Worm (Caenorhabditis elegans) whole organism, late embryonic: Measurements from ENCODE around the gene F17C11.11.

Source experiments
- F13H6.1 ChIP-seq: sonication (generic microtip); optimal IDR thresholded peaks from 2 replicates; lab custom pipeline; 2016; ENCODE audit warnings: missing genetic modification characterization, missing compliant biosample characterization
- K02D7.2 ChIP-seq: sonication (generic microtip); optimal IDR thresholded peaks from 2 replicates; lab custom pipeline; 2017; ENCODE audit warnings: mild to moderate bottlenecking, missing genetic modification characterization, missing compliant biosample characterization
- K09A11.1 ChIP-seq: sonication (generic microtip); optimal IDR thresholded peaks from 2 replicates; lab custom pipeline; 2017; ENCODE audit warnings: antibody characterized with exemption, mild to moderate bottlenecking, missing genetic modification characterization, missing compliant biosample characterization; ENCODE audit not compliant: insufficient read depth
- ahr-1 ChIP-seq: sonication (generic microtip); optimal IDR thresholded peaks from 2 replicates; lab custom pipeline; 2016; ENCODE audit warnings: missing genetic modification characterization, missing compliant biosample characterization
- ceh-14 ChIP-seq: sonication (generic microtip); optimal IDR thresholded peaks from 2 replicates; lab custom pipeline; 2016; ENCODE audit warnings: missing genotype, missing genetic modification characterization, missing compliant biosample characterization
- ceh-2 ChIP-seq: sonication (generic microtip); optimal IDR thresholded peaks from 2 replicates; lab custom pipeline; 2016; ENCODE audit warnings: missing genotype, missing genetic modification characterization, missing compliant biosample characterization
- ceh-30 ChIP-seq: fragments of 150-350 bp; optimal IDR thresholded peaks from 2 replicates; lab custom pipeline; 2014; ENCODE audit warnings: missing biosample characterization, missing genetic modification characterization
- ceh-31 ChIP-seq: sonication (generic microtip); optimal IDR thresholded peaks from 2 replicates; lab custom pipeline; 2016; ENCODE audit warnings: missing genetic modification characterization, missing compliant biosample characterization
- ceh-34 ChIP-seq: sonication (generic microtip); optimal IDR thresholded peaks from 2 replicates; lab custom pipeline; 2016; ENCODE audit warnings: mild to moderate bottlenecking, missing genetic modification characterization, missing compliant biosample characterization
- ceh-45 ChIP-seq: fragments of 200-800 bp; sonication (Bioruptor generic); IDR thresholded peaks from 2 replicates; pipeline ENCODE4 v1.3.6; 2022; ENCODE audit warnings: missing genetic modification reagents, missing genetic modification characterization, missing compliant biosample characterization
- ceh-48 ChIP-seq: sonication (generic microtip); optimal IDR thresholded peaks from 2 replicates; lab custom pipeline; 2016; ENCODE audit warnings: missing genetic modification characterization, inconsistent platforms, missing compliant biosample characterization
- ceh-6 ChIP-seq: fragments of 200-800 bp; sonication (Bioruptor generic); optimal IDR thresholded peaks from 2 replicates; lab custom pipeline; 2018; ENCODE audit warnings: mild to moderate bottlenecking, missing genetic modification characterization, missing compliant biosample characterization
- che-1 ChIP-seq: sonication (generic microtip); optimal IDR thresholded peaks from 2 replicates; lab custom pipeline; 2016; ENCODE audit warnings: mild to moderate bottlenecking, missing genetic modification characterization, missing compliant biosample characterization
- dve-1 ChIP-seq: sonication (generic microtip); optimal IDR thresholded peaks from 2 replicates; lab custom pipeline; 2017; ENCODE audit warnings: antibody characterized with exemption, mild to moderate bottlenecking, missing genetic modification characterization, missing compliant biosample characterization
- elt-2 ChIP-seq: sonication (generic microtip); optimal IDR thresholded peaks from 2 replicates; lab custom pipeline; 2016; ENCODE audit warnings: missing genetic modification reagents, missing genetic modification characterization, missing compliant biosample characterization
- elt-4 ChIP-seq: sonication (generic microtip); optimal IDR thresholded peaks from 2 replicates; lab custom pipeline; 2016; ENCODE audit warnings: missing genetic modification characterization, missing compliant biosample characterization
- eyg-1 ChIP-seq: sonication (generic microtip); optimal IDR thresholded peaks from 2 replicates; lab custom pipeline; 2016; ENCODE audit warnings: missing genotype, missing genetic modification characterization, missing compliant biosample characterization
- fkh-6 ChIP-seq: sonication (generic microtip); optimal IDR thresholded peaks from 2 replicates; lab custom pipeline; 2016; ENCODE audit warnings: missing genetic modification characterization, missing compliant biosample characterization
- gmeb-2 ChIP-seq: sonication (generic microtip); optimal IDR thresholded peaks from 2 replicates; lab custom pipeline; 2016; ENCODE audit warnings: missing genetic modification characterization, inconsistent platforms, missing compliant biosample characterization
- hlh-15 ChIP-seq: sonication (generic microtip); optimal IDR thresholded peaks from 2 replicates; lab custom pipeline; 2016; ENCODE audit warnings: missing genetic modification characterization, missing compliant biosample characterization
- hlh-6 ChIP-seq: sonication (generic microtip); optimal IDR thresholded peaks from 2 replicates; lab custom pipeline; 2016; ENCODE audit warnings: missing genotype, missing genetic modification characterization, missing compliant biosample characterization
- lin-11 ChIP-seq: fragments of 200-800 bp; sonication (Bioruptor generic); optimal IDR thresholded peaks from 2 replicates; lab custom pipeline; 2018; ENCODE audit warnings: mild to moderate bottlenecking, missing genetic modification characterization, missing compliant biosample characterization
- madf-2 ChIP-seq: sonication (generic microtip); optimal IDR thresholded peaks from 2 replicates; lab custom pipeline; 2017; ENCODE audit warnings: missing genetic modification characterization, missing compliant biosample characterization
- mec-3 ChIP-seq: sonication (generic microtip); optimal IDR thresholded peaks from 2 replicates; lab custom pipeline; 2016; ENCODE audit warnings: borderline replicate concordance, missing genetic modification characterization, missing compliant biosample characterization
- nfya-1 ChIP-seq: sonication (generic microtip); optimal IDR thresholded peaks from 2 replicates; lab custom pipeline; 2017; ENCODE audit warnings: missing genetic modification characterization, mild to moderate bottlenecking, missing compliant biosample characterization, antibody characterized with exemption, moderate library complexity
- pax-1 ChIP-seq: fragments of 150-350 bp; optimal IDR thresholded peaks from 2 replicates; lab custom pipeline; 2014; ENCODE audit warnings: missing biosample characterization, missing genetic modification characterization
- ref-2 ChIP-seq: sonication (generic microtip); optimal IDR thresholded peaks from 2 replicates; lab custom pipeline; 2016; ENCODE audit warnings: missing genetic modification characterization, missing compliant biosample characterization
- sox-4 ChIP-seq: sonication (generic microtip); optimal IDR thresholded peaks from 2 replicates; lab custom pipeline; 2017; ENCODE audit warnings: mild to moderate bottlenecking, missing genetic modification characterization, inconsistent platforms, missing compliant biosample characterization
- syd-9 ChIP-seq: sonication (generic microtip); optimal IDR thresholded peaks from 2 replicates; lab custom pipeline; 2016; ENCODE audit warnings: mild to moderate bottlenecking, missing genetic modification characterization, moderate library complexity, missing compliant biosample characterization
- tbx-2 ChIP-seq: sonication (generic microtip); optimal IDR thresholded peaks from 2 replicates; lab custom pipeline; 2016; ENCODE audit warnings: missing genetic modification characterization, missing compliant biosample characterization
- tbx-7 ChIP-seq: sonication (generic microtip); optimal IDR thresholded peaks from 2 replicates; lab custom pipeline; 2016; ENCODE audit warnings: missing genotype, missing genetic modification characterization, missing compliant biosample characterization
- ttx-3 ChIP-seq: sonication (generic microtip); optimal IDR thresholded peaks from 2 replicates; lab custom pipeline; 2016; ENCODE audit warnings: missing genetic modification reagents, missing genetic modification characterization, missing compliant biosample characterization
- unc-42 ChIP-seq: sonication (generic microtip); optimal IDR thresholded peaks from 2 replicates; lab custom pipeline; 2016; ENCODE audit warnings: missing genotype, missing genetic modification characterization, missing compliant biosample characterization
- unc-86 ChIP-seq: sonication (generic microtip); optimal IDR thresholded peaks from 2 replicates; lab custom pipeline; 2016; ENCODE audit warnings: missing genetic modification characterization, missing compliant biosample characterization
- ztf-16 ChIP-seq: sonication (generic microtip); optimal IDR thresholded peaks from 2 replicates; lab custom pipeline; 2017; ENCODE audit warnings: missing genetic modification characterization, missing compliant biosample characterization

F17C11.11 gene

ce11 chrV:10925658-10926057 is 13.0 kb downstream of the F17C11.11 start:
- TF ChIP-seq dve-1 (tag; lab: Kevin White, UChicago), result no peak
- no peak for TF ChIP-seq unc-42 (tag; lab: Kevin White, UChicago)
- no peak for TF ChIP-seq eyg-1 (tag; lab: Kevin White, UChicago)
- TF ChIP-seq che-1, result no peak
- TF ChIP-seq ceh-45 (GFP tag; lab: Robert Waterston, UW), result no peak

ce11 chrV:10924731-10925130 is 13.9 kb downstream of the F17C11.11 start, which contains the start of gene F58B4.6:
Gene F58B4.6, plus strand, starts transcription at chrV:10925031.
- TF ChIP-seq elt-2 (tag; lab: Kevin White, UChicago) (no peak), ttx-3 (no peak), tbx-7 (no peak), fkh-6 (tag; lab: Kevin White, UChicago) (no peak), tbx-2 (no peak), K09A11.1 (tag; lab: Kevin White, UChicago) (no peak), unc-42 (tag; lab: Kevin White, UChicago) (no peak), ceh-31 (no peak), ceh-14 (tag; lab: Kevin White, UChicago) (no peak), hlh-6 (no peak), ceh-45 (GFP tag; lab: Robert Waterston, UW) (no peak), F13H6.1 (tag; lab: Kevin White, UChicago) (no peak), unc-86 (no peak)

ce11 chrV:10923229-10923628 is 15.4 kb downstream of the F17C11.11 start, which contains the start of gene F58B4.7:
Gene F58B4.7, minus strand, starts transcription at chrV:10923329.
- no peak for TF ChIP-seq syd-9 (tag; lab: Kevin White, UChicago)
- TF ChIP-seq che-1, result no peak
- no peak for TF ChIP-seq sox-4 (tag; lab: Kevin White, UChicago)
- TF ChIP-seq ceh-31, result no peak
- TF ChIP-seq madf-2 (tag; lab: Kevin White, UChicago), result no peak
- no peak for TF ChIP-seq ceh-6 (GFP tag; lab: Kevin White, UChicago)
- no peak for TF ChIP-seq nfya-1 (tag; lab: Kevin White, UChicago)
- no peak for TF ChIP-seq unc-86
- no peak for TF ChIP-seq ztf-16 (tag; lab: Kevin White, UChicago)
- TF ChIP-seq ceh-2 (tag; lab: Kevin White, UChicago), result no peak
- no peak for TF ChIP-seq ceh-34
- TF ChIP-seq ceh-48 (tag; lab: Kevin White, UChicago), result no peak
- TF ChIP-seq pax-1, result no peak
- TF ChIP-seq ahr-1 (tag; lab: Kevin White, UChicago), result no peak
- TF ChIP-seq gmeb-2 (tag; lab: Kevin White, UChicago), result no peak

- TF ChIP-seq hlh-15 (tag; lab: Kevin White, UChicago) (no peak), elt-4 (tag; lab: Kevin White, UChicago) (no peak), ref-2 (tag; lab: Kevin White, UChicago) (no peak), tbx-7 (no peak), lin-11 (tag; lab: Kevin White, UChicago) (no peak), mec-3 (tag; lab: Kevin White, UChicago) (no peak), dve-1 (tag; lab: Kevin White, UChicago) (no peak), ceh-30 (tag; lab: Kevin White, UChicago) (no peak), eyg-1 (tag; lab: Kevin White, UChicago) (no peak), ceh-14 (tag; lab: Kevin White, UChicago) (no peak), madf-2 (tag; lab: Kevin White, UChicago) (no peak), F13H6.1 (tag; lab: Kevin White, UChicago) (no peak), ceh-31 (no peak), pax-1 (no peak), fkh-6 (tag; lab: Kevin White, UChicago) (no peak), K02D7.2 (tag; lab: Kevin White, UChicago) (no peak)
Measured at ce11 chrV:10921747-10922146, 16.9 kb downstream of the F17C11.11 start, which contains the start of gene nas-31. Gene nas-31, minus strand, starts transcription at chrV:10921847.
